Worm (Caenorhabditis elegans) whole organism, L4/young adult: ENCODE results near the gene fut-8.

Experiments
- dao-5 ChIP-seq: sonication (generic microtip); optimal IDR thresholded peaks from 2 replicates; lab custom pipeline; 2016; ENCODE audit warnings: missing genotype, missing genetic modification characterization, moderate library complexity, missing compliant biosample characterization
- him-1 ChIP-seq: sonication (generic microtip); optimal IDR thresholded peaks from 2 replicates; lab custom pipeline; 2016; ENCODE audit warnings: missing genotype, missing genetic modification reagents, missing genetic modification characterization, missing compliant biosample characterization

DNA sequence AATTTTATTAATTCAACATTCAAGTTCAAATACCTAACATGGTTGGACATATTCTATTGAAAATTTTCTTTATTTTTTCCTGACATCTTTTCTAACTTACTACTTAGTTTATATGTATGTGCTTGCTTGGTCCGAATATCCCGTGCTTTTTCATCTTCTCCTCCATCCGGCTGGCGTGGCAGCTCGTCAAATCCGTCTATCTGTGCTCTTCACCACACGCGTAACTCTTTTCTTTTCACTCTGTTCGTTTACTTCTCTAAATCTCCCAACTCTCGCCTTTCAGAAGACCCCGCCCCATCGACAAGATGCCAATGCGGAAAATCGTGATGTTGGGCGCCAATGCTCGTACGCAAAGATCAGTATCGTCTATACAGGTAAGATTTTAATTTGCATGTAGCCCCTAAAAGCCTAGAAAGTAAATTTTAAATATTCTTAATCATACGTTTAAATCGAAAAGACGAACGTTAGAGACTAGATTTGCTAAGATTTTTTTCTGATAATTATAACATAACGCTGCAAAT, 25.6 kb downstream of the fut-8 start:
- TF ChIP-seq him-1 (tag; lab: Kevin White, UChicago) (no peak), dao-5 (tag; lab: Kevin White, UChicago) (no peak)
